Fruit fly (Drosophila melanogaster) whole organism, adult: ENCODE data around the gene GstZ2.
A peak's percentile ranks its signal among the peaks of the same experiment; 100 is the strongest.

Source experiments
- CG12768 ChIP-seq: fragments of 200-800 bp; sonication (Bioruptor generic); optimal IDR thresholded peaks from 2 replicates; lab custom pipeline; 2017; ENCODE audit warnings: missing biosample characterization, missing genetic modification characterization, mild to moderate bottlenecking, moderate library complexity, missing genetic modification reagents
- CG14711 ChIP-seq: fragments of 200-800 bp; sonication (Bioruptor generic); optimal IDR thresholded peaks from 2 replicates; lab custom pipeline; 2018; ENCODE audit warnings: missing biosample characterization, mild to moderate bottlenecking, missing genetic modification characterization, moderate library complexity
- CG1620 ChIP-seq: fragments of 200-800 bp; sonication (Bioruptor generic); optimal IDR thresholded peaks from 2 replicates; lab custom pipeline; 2016; ENCODE audit warnings: missing biosample characterization, missing genetic modification characterization
- CG33017 ChIP-seq: fragments of 200-800 bp; sonication (Bioruptor generic); optimal IDR thresholded peaks from 2 replicates; lab custom pipeline; 2018; ENCODE audit warnings: missing biosample characterization, mild to moderate bottlenecking, missing genetic modification characterization, moderate library complexity
- CG7101 ChIP-seq: fragments of 200-800 bp; sonication (Bioruptor generic); optimal IDR thresholded peaks from 2 replicates; lab custom pipeline; 2018; ENCODE audit warnings: missing biosample characterization, mild to moderate bottlenecking, missing genetic modification characterization, moderate library complexity
- Crg-1 ChIP-seq: fragments of 200-800 bp; sonication (Bioruptor generic); optimal IDR thresholded peaks from 2 replicates; lab custom pipeline; 2016; ENCODE audit warnings: missing biosample characterization, missing genetic modification characterization
- Hr96 ChIP-seq: fragments of 200-800 bp; sonication (Bioruptor generic); optimal IDR thresholded peaks from 2 replicates; lab custom pipeline; 2016; ENCODE audit warnings: missing biosample characterization, missing genetic modification characterization
- Mnt ChIP-seq: fragments of 200-800 bp; sonication (Bioruptor generic); optimal IDR thresholded peaks from 2 replicates; lab custom pipeline; 2016; ENCODE audit warnings: missing biosample characterization, mild to moderate bottlenecking, missing genetic modification characterization
- bab1 ChIP-seq: fragments of 200-800 bp; sonication (Bioruptor generic); optimal IDR thresholded peaks from 3 replicates; lab custom pipeline; 2019; ENCODE audit warnings: missing biosample characterization, mild to moderate bottlenecking, missing genetic modification characterization, moderate library complexity
- cic ChIP-seq: fragments of 200-800 bp; sonication (Bioruptor generic); optimal IDR thresholded peaks from 2 replicates; lab custom pipeline; 2017; ENCODE audit warnings: missing biosample characterization, mild to moderate bottlenecking, missing genetic modification characterization, moderate library complexity
- cnc ChIP-seq, 2 experiments: fragments of >200 bp; optimal IDR thresholded peaks; 2 replicates each; lab custom pipeline; 2017
- kay ChIP-seq: fragments of 200-800 bp; sonication (Bioruptor generic); peaks from one replicate; lab custom pipeline; 2016; ENCODE audit warnings: missing biosample characterization, missing genetic modification characterization, borderline replicate concordance
- pad ChIP-seq: fragments of 200-800 bp; sonication (Bioruptor generic); optimal IDR thresholded peaks from 3 replicates; lab custom pipeline; 2017; ENCODE audit warnings: missing biosample characterization, missing genetic modification characterization, mild to moderate bottlenecking, moderate library complexity, missing genetic modification reagents
- toe ChIP-seq: fragments of 200-800 bp; sonication (Bioruptor generic); optimal IDR thresholded peaks from 2 replicates; lab custom pipeline; 2016; ENCODE audit warnings: missing biosample characterization, missing genetic modification characterization

DNA sequence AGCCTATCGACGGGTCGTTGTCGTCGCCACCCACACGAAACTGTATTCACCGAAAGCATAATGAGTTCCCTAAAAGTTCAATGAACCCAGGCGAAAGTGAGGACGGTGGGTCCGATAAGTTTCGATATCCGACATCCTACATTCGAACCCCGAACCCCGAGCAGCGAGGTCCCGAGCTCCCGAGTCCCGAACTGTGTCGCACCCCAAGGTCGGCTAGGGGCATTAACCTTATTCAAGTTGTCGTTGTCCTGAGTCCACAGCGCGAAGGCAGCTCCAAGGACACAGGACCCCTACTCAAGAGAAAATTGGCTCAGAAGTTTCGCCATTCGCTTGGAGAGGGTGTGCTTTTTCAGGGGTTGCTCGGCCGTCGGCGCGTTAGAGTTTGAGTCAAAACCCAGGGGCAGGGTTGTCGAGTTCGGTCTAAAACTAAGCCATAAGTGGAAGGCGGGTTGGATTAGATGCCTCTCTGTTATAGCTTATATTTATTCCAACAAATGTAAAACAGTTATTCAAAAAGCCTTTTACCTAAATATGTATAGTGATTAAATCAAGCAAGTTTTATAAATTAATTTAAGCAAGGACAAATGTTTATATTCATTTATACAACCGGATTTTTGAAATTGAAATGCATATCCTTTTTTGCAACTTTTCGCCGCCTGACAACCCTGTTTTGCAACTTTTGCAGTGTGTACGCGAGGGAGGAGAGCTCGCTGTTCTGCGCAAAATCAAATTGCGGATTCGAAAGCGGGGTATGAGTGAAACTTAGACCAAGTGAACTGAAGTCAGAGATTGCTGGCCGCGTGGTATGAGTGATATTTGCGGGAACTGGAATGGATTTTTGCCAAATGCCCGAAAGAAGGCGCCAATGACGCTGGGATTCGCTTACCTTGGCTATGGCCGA, 817 bp downstream of the GstZ2 start:
- TF ChIP-seq CG7101 (peak; percentile 76), toe (peak; percentile 76), bab1 (no peak), cnc (optimal IDR thresholded peaks at IDR 0.05; lab: Kevin White, UChicago) (no peak), CG1620 (GFP tag; lab: Kevin White, UChicago) (no peak), CG33017 (tag; lab: Kevin White, UChicago) (peak; percentile 84), Mnt (peak; percentile 20), Crg-1 (GFP tag; lab: Kevin White, UChicago) (peak; percentile 31), CG14711 (tag; lab: Kevin White, UChicago) (peak; percentile 76), cic (GFP tag; lab: Kevin White, UChicago) (peak; percentile 60), CG12768 (GFP tag; lab: Kevin White, UChicago) (peak; percentile 84), pad (GFP tag; lab: Kevin White, UChicago) (peak; percentile 81), Hr96 (GFP tag; lab: Kevin White, UChicago) (peak; percentile 71), kay (GFP tag; lab: Kevin White, UChicago) (peak; percentile 36)
